Fruit fly (Drosophila melanogaster) whole organism, embryonic: ENCODE results near the gene kra.
A peak's percentile ranks its signal among the peaks of the same experiment; 100 is the strongest.

ENCODE experiments used
- Abd-B ChIP-seq: fragments of 200-800 bp; sonication (Bioruptor generic); optimal IDR thresholded peaks from 2 replicates; lab custom pipeline; 2018; ENCODE audit warnings: missing biosample characterization, mild to moderate bottlenecking, missing genetic modification characterization, moderate library complexity
- Adf1 ChIP-seq: fragments of 200-800 bp; sonication (Bioruptor generic); IDR thresholded peaks from 2 replicates; pipeline ENCODE4 v1.3.6; 2022; ENCODE audit warnings: missing biosample characterization, missing genetic modification characterization
- Bdp1 ChIP-seq: fragments of 200-800 bp; sonication (Bioruptor generic); optimal IDR thresholded peaks from 3 replicates; lab custom pipeline; 2016; ENCODE audit warnings: missing biosample characterization, missing genetic modification characterization
- BtbVII ChIP-seq: fragments of 200-800 bp; sonication (Bioruptor generic); optimal IDR thresholded peaks from 3 replicates; lab custom pipeline; 2017; ENCODE audit warnings: missing biosample characterization, mild to moderate bottlenecking, missing genetic modification characterization
- CG11247 ChIP-seq: fragments of 200-800 bp; sonication (Bioruptor generic); IDR thresholded peaks from 2 replicates; pipeline ENCODE4 v1.3.6; 2022; ENCODE audit warnings: missing biosample characterization, missing genetic modification characterization
- CG12104 ChIP-seq: fragments of 200-800 bp; sonication (Bioruptor generic); optimal IDR thresholded peaks from 3 replicates; lab custom pipeline; 2016; ENCODE audit warnings: missing biosample characterization, missing genetic modification characterization
- CG12219 ChIP-seq: fragments of 200-800 bp; sonication (Bioruptor generic); optimal IDR thresholded peaks from 3 replicates; lab custom pipeline; 2018; ENCODE audit warnings: missing biosample characterization, mild to moderate bottlenecking, missing genetic modification characterization
- CG12391 ChIP-seq: fragments of 200-800 bp; sonication (Bioruptor generic); optimal IDR thresholded peaks from 3 replicates; lab custom pipeline; 2018; ENCODE audit warnings: missing biosample characterization, mild to moderate bottlenecking, missing genetic modification characterization, moderate library complexity
- CG13775 ChIP-seq: fragments of 200-800 bp; sonication (Bioruptor generic); optimal IDR thresholded peaks from 3 replicates; lab custom pipeline; 2017; ENCODE audit warnings: missing biosample characterization, mild to moderate bottlenecking, missing genetic modification characterization
- CG15073 ChIP-seq: fragments of 200-800 bp; sonication (Bioruptor generic); optimal IDR thresholded peaks from 2 replicates; lab custom pipeline; 2016; ENCODE audit warnings: missing biosample characterization, missing genetic modification characterization
- CG17385 ChIP-seq: fragments of 200-800 bp; sonication (Bioruptor generic); optimal IDR thresholded peaks from 3 replicates; lab custom pipeline; 2018; ENCODE audit warnings: missing biosample characterization, mild to moderate bottlenecking, missing genetic modification characterization
- CG18599 ChIP-seq: fragments of 200-800 bp; sonication (Bioruptor generic); optimal IDR thresholded peaks from 3 replicates; lab custom pipeline; 2017; ENCODE audit warnings: missing biosample characterization, missing genetic modification characterization, mild to moderate bottlenecking, moderate library complexity, missing genetic modification reagents
- CG2120 ChIP-seq: fragments of 200-800 bp; sonication (Bioruptor generic); optimal IDR thresholded peaks from 3 replicates; lab custom pipeline; 2016; ENCODE audit warnings: missing biosample characterization, missing genetic modification characterization
- CG32532 ChIP-seq: fragments of 200-800 bp; sonication (Bioruptor generic); IDR thresholded peaks from 2 replicates; pipeline ENCODE4 v1.3.6; 2022; ENCODE audit warnings: missing biosample characterization, missing genetic modification characterization
- CG3838 ChIP-seq: fragments of 200-800 bp; sonication (Bioruptor generic); optimal IDR thresholded peaks from 3 replicates; lab custom pipeline; 2016; ENCODE audit warnings: missing biosample characterization, missing genetic modification characterization
- CG4424 ChIP-seq: fragments of 200-800 bp; sonication (Bioruptor generic); optimal IDR thresholded peaks from 3 replicates; lab custom pipeline; 2016; ENCODE audit warnings: missing biosample characterization, missing genetic modification characterization
- CG9817 ChIP-seq: fragments of 200-800 bp; sonication (Bioruptor generic); optimal IDR thresholded peaks from 2 replicates; lab custom pipeline; 2018; ENCODE audit warnings: missing biosample characterization, mild to moderate bottlenecking, missing genetic modification characterization, moderate library complexity
- CG9932 ChIP-seq: fragments of 200-800 bp; sonication (Bioruptor generic); IDR thresholded peaks from 2 replicates; pipeline ENCODE4 v1.3.6; 2022; ENCODE audit warnings: missing biosample characterization, missing genetic modification characterization
- Dref ChIP-seq: fragments of 200-800 bp; sonication (Bioruptor generic); IDR thresholded peaks from 2 replicates; pipeline ENCODE4 v1.3.6; 2022; ENCODE audit warnings: missing biosample characterization, missing genetic modification characterization
- Elba2 ChIP-seq: fragments of 200-800 bp; sonication (Bioruptor generic); optimal IDR thresholded peaks from 3 replicates; lab custom pipeline; 2016; ENCODE audit warnings: missing biosample characterization, missing genetic modification characterization
- Ets97D ChIP-seq: fragments of 200-800 bp; sonication (Bioruptor generic); optimal IDR thresholded peaks from 3 replicates; lab custom pipeline; 2016; ENCODE audit warnings: missing biosample characterization, missing genetic modification characterization
- Fer2 ChIP-seq: fragments of 200-800 bp; sonication (Bioruptor generic); optimal IDR thresholded peaks from 2 replicates; lab custom pipeline; 2018; ENCODE audit warnings: missing biosample characterization, mild to moderate bottlenecking, missing genetic modification characterization, moderate library complexity
- HLH4C ChIP-seq: fragments of 200-800 bp; sonication (Bioruptor generic); IDR thresholded peaks from 3 replicates; pipeline ENCODE4 v1.3.6; 2022; ENCODE audit warnings: missing biosample characterization, missing genetic modification characterization; ENCODE audit not compliant: partially characterized antibody
- Hand ChIP-seq: fragments of 200-800 bp; sonication (Bioruptor generic); optimal IDR thresholded peaks from 2 replicates; lab custom pipeline; 2017; ENCODE audit warnings: mild to moderate bottlenecking, missing biosample characterization, missing genetic modification reagents, missing genetic modification characterization
- Lim3 ChIP-seq: fragments of 200-800 bp; sonication (Bioruptor generic); IDR thresholded peaks from 2 replicates; pipeline ENCODE4 v1.3.6; 2022; ENCODE audit warnings: missing biosample characterization, missing genetic modification characterization
- Max ChIP-seq: fragments of 200-800 bp; sonication (Bioruptor generic); optimal IDR thresholded peaks from 2 replicates; lab custom pipeline; 2016; ENCODE audit warnings: missing biosample characterization, mild to moderate bottlenecking, missing genetic modification characterization
- Rx ChIP-seq: fragments of 200-800 bp; sonication (Bioruptor generic); IDR thresholded peaks from 2 replicates; pipeline ENCODE4 v1.3.6; 2022; ENCODE audit warnings: missing biosample characterization, missing genetic modification characterization
- Scr ChIP-seq: fragments of 200-800 bp; sonication (Bioruptor generic); IDR thresholded peaks from 2 replicates; pipeline ENCODE4 v1.3.6; 2022; ENCODE audit warnings: missing biosample characterization, missing genetic modification characterization; ENCODE audit not compliant: partially characterized antibody
- Taf1 ChIP-seq: fragments of 200-800 bp; sonication (Bioruptor generic); IDR thresholded peaks from 2 replicates; pipeline ENCODE4 v1.3.6; 2022; ENCODE audit warnings: missing biosample characterization, missing genetic modification characterization
- amos ChIP-seq: fragments of 200-800 bp; sonication (Bioruptor generic); IDR thresholded peaks from 2 replicates; pipeline ENCODE4 v1.3.6; 2022; ENCODE audit warnings: missing biosample characterization, missing genetic modification characterization; ENCODE audit not compliant: partially characterized antibody
- cg ChIP-seq: fragments of 200-800 bp; sonication (Bioruptor generic); optimal IDR thresholded peaks from 3 replicates; lab custom pipeline; 2019; ENCODE audit warnings: missing biosample characterization, mild to moderate bottlenecking, missing genetic modification characterization, moderate library complexity
- corto ChIP-seq: fragments of 200-800 bp; sonication (Bioruptor generic); optimal IDR thresholded peaks from 2 replicates; lab custom pipeline; 2016; ENCODE audit warnings: missing biosample characterization, mild to moderate bottlenecking, missing genetic modification characterization, moderate library complexity
- emc ChIP-seq: fragments of 200-800 bp; sonication (Bioruptor generic); optimal IDR thresholded peaks from 2 replicates; lab custom pipeline; 2016; ENCODE audit warnings: missing biosample characterization, missing genetic modification characterization
- eve ChIP-seq, 2 experiments: fragments of >200 bp; optimal IDR thresholded peaks; 2 replicates each; lab custom pipeline; 2017; ENCODE audit warnings: missing biosample characterization in 2 of 2, missing genetic modification characterization in 2 of 2
- exex ChIP-seq: fragments of 200-800 bp; sonication (Bioruptor generic); optimal IDR thresholded peaks from 4 replicates; lab custom pipeline; 2018; ENCODE audit warnings: missing biosample characterization, mild to moderate bottlenecking, missing genetic modification characterization, moderate library complexity
- gsb-n ChIP-seq: fragments of 200-800 bp; sonication (Bioruptor generic); optimal IDR thresholded peaks from 3 replicates; lab custom pipeline; 2018; ENCODE audit warnings: missing biosample characterization, mild to moderate bottlenecking, missing genetic modification characterization
- ham ChIP-seq: fragments of 200-800 bp; sonication (Bioruptor generic); IDR thresholded peaks from 2 replicates; pipeline ENCODE4 v1.3.6; 2022; ENCODE audit warnings: missing biosample characterization, missing genetic modification characterization
- mirr ChIP-seq: fragments of 200-800 bp; sonication (Bioruptor generic); optimal IDR thresholded peaks from 3 replicates; lab custom pipeline; 2018; ENCODE audit warnings: missing biosample characterization, mild to moderate bottlenecking, missing genetic modification characterization
- oc ChIP-seq: fragments of 200-800 bp; sonication (Bioruptor generic); optimal IDR thresholded peaks from 2 replicates; lab custom pipeline; 2018; ENCODE audit warnings: missing biosample characterization, mild to moderate bottlenecking, missing genetic modification characterization, moderate library complexity
- peb ChIP-seq: fragments of 200-800 bp; sonication (Bioruptor generic); IDR thresholded peaks from 2 replicates; pipeline ENCODE4 v1.3.6; 2022; ENCODE audit warnings: missing biosample characterization, missing genetic modification characterization
- phol ChIP-seq: fragments of 200-800 bp; sonication (Bioruptor generic); optimal IDR thresholded peaks from 3 replicates; lab custom pipeline; 2018; ENCODE audit warnings: missing biosample characterization, mild to moderate bottlenecking, missing genetic modification characterization, moderate library complexity
- pros ChIP-seq: fragments of 200-800 bp; sonication (Bioruptor generic); optimal IDR thresholded peaks from 3 replicates; lab custom pipeline; 2019; ENCODE audit warnings: missing biosample characterization, mild to moderate bottlenecking, missing genetic modification characterization, moderate library complexity
- psq ChIP-seq: fragments of 200-800 bp; sonication (Bioruptor generic); optimal IDR thresholded peaks from 2 replicates; lab custom pipeline; 2017; ENCODE audit warnings: missing biosample characterization, missing genetic modification characterization
- scrt ChIP-seq: fragments of 200-800 bp; sonication (Bioruptor generic); optimal IDR thresholded peaks from 2 replicates; lab custom pipeline; 2018; ENCODE audit warnings: missing biosample characterization, mild to moderate bottlenecking, missing genetic modification characterization, moderate library complexity
- sens ChIP-seq: fragments of 200-800 bp; sonication (Bioruptor generic); peaks from one replicate; lab custom pipeline; 2016; ENCODE audit warnings: missing biosample characterization, missing genetic modification characterization
- ssp ChIP-seq: fragments of 200-800 bp; sonication (Bioruptor generic); IDR thresholded peaks from 2 replicates; pipeline ENCODE4 v1.3.6; 2022; ENCODE audit warnings: missing biosample characterization, missing genetic modification characterization
- stc ChIP-seq: fragments of 200-800 bp; sonication (Bioruptor generic); IDR thresholded peaks from 2 replicates; pipeline ENCODE4 v1.3.6; 2022; ENCODE audit warnings: missing biosample characterization, missing genetic modification characterization
- tio ChIP-seq: fragments of 200-800 bp; sonication (Bioruptor generic); optimal IDR thresholded peaks from 2 replicates; lab custom pipeline; 2017; ENCODE audit warnings: missing biosample characterization, missing genetic modification characterization, inconsistent platforms
- toy ChIP-seq: fragments of 200-800 bp; sonication (Bioruptor generic); IDR thresholded peaks from 2 replicates; pipeline ENCODE4 v1.3.6; 2022; ENCODE audit warnings: missing biosample characterization, missing genetic modification characterization
- vfl ChIP-seq: fragments of 200-800 bp; sonication (Bioruptor generic); optimal IDR thresholded peaks from 2 replicates; lab custom pipeline; 2016; ENCODE audit warnings: missing biosample characterization, missing genetic modification characterization
- wor ChIP-seq: fragments of 200-800 bp; sonication (Bioruptor generic); IDR thresholded peaks from 2 replicates; pipeline ENCODE4 v1.3.6; 2022; ENCODE audit warnings: missing biosample characterization, missing genetic modification characterization

The kra gene

dm6 chr3R:5600361-5601043, 434 bp downstream of the kra start (continued):
- TF ChIP-seq Rx, result no peak
- no peak for TF ChIP-seq vfl (GFP tag; lab: Kevin White, UChicago)
- no peak for TF ChIP-seq CG32532 (GFP tag; lab: Robert Waterston, UW)
- TF ChIP-seq CG4424, result no peak
- TF ChIP-seq gsb-n (tag; lab: Kevin White, UChicago), result no peak
- TF ChIP-seq CG15073, result no peak
- TF ChIP-seq cg (GFP tag; lab: Kevin White, UChicago), result peak; percentile 47
- no peak for TF ChIP-seq CG17385 (GFP tag; lab: Kevin White, UChicago)
- TF ChIP-seq emc, result no peak
- peak; percentile 71 for TF ChIP-seq sens (GFP tag; lab: Kevin White, UChicago)
- peak; percentile 39 for TF ChIP-seq CG18599
- TF ChIP-seq CG12104, result no peak
- TF ChIP-seq Hand (GFP tag; lab: Kevin White, UChicago), result no peak
- TF ChIP-seq Dref (GFP tag; lab: Robert Waterston, UW), result no peak
- no peak for TF ChIP-seq Taf1 (GFP tag; lab: Robert Waterston, UW)
- no peak for TF ChIP-seq tio (GFP tag; lab: Kevin White, UChicago)
- TF ChIP-seq oc (tag; lab: Kevin White, UChicago), result no peak
- TF ChIP-seq peb (GFP tag; lab: Robert Waterston, UW), result no peak
- TF ChIP-seq amos (GFP tag; lab: Robert Waterston, UW), result no peak
- no peak for TF ChIP-seq wor (GFP tag; lab: Robert Waterston, UW)
- TF ChIP-seq Adf1 (GFP tag; lab: Robert Waterston, UW), result no peak
- no peak for TF ChIP-seq HLH4C (GFP tag; lab: Robert Waterston, UW)
- TF ChIP-seq BtbVII (GFP tag; lab: Kevin White, UChicago), result peak; percentile 15
- no peak for TF ChIP-seq stc (GFP tag; lab: Robert Waterston, UW)
- no peak for TF ChIP-seq CG13775 (GFP tag; lab: Kevin White, UChicago)
- no peak for TF ChIP-seq ham (GFP tag; lab: Robert Waterston, UW)
- no peak for TF ChIP-seq Abd-B (GFP tag; lab: Kevin White, UChicago)
- TF ChIP-seq exex (tag; lab: Kevin White, UChicago), result peak; percentile 14
- TF ChIP-seq CG11247 (GFP tag; lab: Robert Waterston, UW), result no peak
- TF ChIP-seq toy, result no peak
- TF ChIP-seq CG12391 (tag; lab: Kevin White, UChicago), result peak; percentile 22
- TF ChIP-seq Bdp1 (GFP tag; lab: Kevin White, UChicago), result no peak
- TF ChIP-seq ssp (GFP tag; lab: Robert Waterston, UW), result no peak
- no peak for TF ChIP-seq Ets97D
- TF ChIP-seq CG12219 (GFP tag; lab: Kevin White, UChicago), result no peak
- peak; percentile 87 for TF ChIP-seq pros (GFP tag; lab: Kevin White, UChicago)
- TF ChIP-seq Scr (GFP tag; lab: Robert Waterston, UW), result no peak
- TF ChIP-seq mirr (GFP tag; lab: Kevin White, UChicago), result peak; percentile 75
- TF ChIP-seq eve (GFP tag; optimal IDR thresholded peaks at IDR 0.05; lab: Kevin White, UChicago), result no peak
- TF ChIP-seq CG9817 (tag; lab: Kevin White, UChicago), result no peak
- TF ChIP-seq scrt (GFP tag; lab: Kevin White, UChicago), result peak; percentile 15
- peak; percentile 95 for TF ChIP-seq psq (GFP tag; lab: Kevin White, UChicago)
- no peak for TF ChIP-seq Lim3
- TF ChIP-seq phol (tag; lab: Kevin White, UChicago), result peak; percentile 99
- peak; percentile 55 for TF ChIP-seq corto (GFP tag; lab: Kevin White, UChicago)
- TF ChIP-seq CG9932 (GFP tag; lab: Robert Waterston, UW), result no peak
- TF ChIP-seq Max, result no peak
- no peak for TF ChIP-seq CG2120 (GFP tag; lab: Kevin White, UChicago)
- TF ChIP-seq Elba2 (GFP tag; lab: Kevin White, UChicago), result no peak
- TF ChIP-seq CG3838, result no peak
- TF ChIP-seq Fer2, result no peak
